Worm (Caenorhabditis elegans): ENCODE results near the gene wdr-83.
A peak's percentile ranks its signal among the peaks of the same experiment; 100 is the strongest.

Gene wdr-83

DNA sequence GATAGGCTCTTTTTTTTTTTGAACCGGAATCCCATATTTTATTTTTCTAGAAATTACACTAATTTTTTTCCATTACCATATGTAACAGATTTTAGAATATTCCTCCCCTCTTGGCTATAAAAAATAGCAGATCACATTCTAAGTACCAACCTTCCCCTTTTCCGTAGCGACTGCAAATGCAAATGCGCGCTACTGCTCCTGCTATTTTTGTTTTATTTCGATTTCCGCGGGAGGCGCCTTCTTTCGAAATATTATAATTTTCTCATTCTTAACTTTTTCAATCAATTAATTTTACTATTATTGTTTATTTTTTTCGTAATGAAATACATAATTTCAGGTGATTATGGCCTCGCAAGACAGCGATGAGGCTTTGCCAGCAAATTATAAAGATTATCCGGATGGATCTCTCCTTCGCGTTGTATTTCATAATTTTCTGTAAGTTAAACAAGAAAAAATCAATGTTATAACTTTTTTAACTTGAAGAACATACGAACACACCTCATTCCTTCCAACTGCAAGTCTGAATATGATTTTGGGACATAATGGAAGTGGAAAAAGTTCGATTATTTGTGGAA lies 30.4 kb upstream of the wdr-83 start, which contains the start of gene smc-5 (continued):
- TF ChIP-seq dve-1 (tag; optimal IDR thresholded peaks at IDR 0.05; ENCODE audit: insufficient read depth), result no peak
- no peak for TF ChIP-seq ceh-62 (tag; optimal IDR thresholded peaks at IDR 0.05)
- TF ChIP-seq zip-11 (GFP tag; IDR thresholded peaks at IDR 0.05), result no peak
- TF ChIP-seq gei-8 (GFP tag; optimal IDR thresholded peaks at IDR 0.05), result no peak
- no peak for TF ChIP-seq F10B5.3 (tag; optimal IDR thresholded peaks at IDR 0.05)
- TF ChIP-seq lin-38 (GFP tag; IDR thresholded peaks at IDR 0.05), result peak; percentile 94
- no peak for TF ChIP-seq sdz-12 (GFP tag; optimal IDR thresholded peaks at IDR 0.05)
- no peak for TF ChIP-seq mxl-2 (GFP tag; conservative IDR thresholded peaks at IDR 0.05)
- TF ChIP-seq mes-2 (tag; optimal IDR thresholded peaks at IDR 0.05; ENCODE audit: poor library complexity, severe bottlenecking), result peak; percentile 92
- TF ChIP-seq vab-7 (GFP tag; IDR thresholded peaks at IDR 0.05), result peak; percentile 47; the same call in 1 of the 2 replicates
- peak; percentile 59 for TF ChIP-seq rbr-2 (tag; optimal IDR thresholded peaks at IDR 0.05)
- TF ChIP-seq T20F7.1 (GFP tag; optimal IDR thresholded peaks at IDR 0.05), result peak; percentile 14
- no peak for TF ChIP-seq egl-27 (tag; optimal IDR thresholded peaks at IDR 0.05)
- TF ChIP-seq nhr-42 (GFP tag; IDR thresholded peaks at IDR 0.05), result no peak
- no peak for TF ChIP-seq madf-9 (GFP tag; conservative IDR thresholded peaks at IDR 0.05)
- no peak for TF ChIP-seq mdl-1 (tag; optimal IDR thresholded peaks at IDR 0.05)
- no peak for TF ChIP-seq tra-1 (GFP tag; IDR thresholded peaks at IDR 0.05)
- TF ChIP-seq ama-1 (optimal IDR thresholded peaks at IDR 0.05), result no peak
- TF ChIP-seq Y105C5A.15 (GFP tag; IDR thresholded peaks at IDR 0.05), result no peak
- no peak for TF ChIP-seq aly-2 (tag; optimal IDR thresholded peaks at IDR 0.05)
- TF ChIP-seq daf-12 (tag; optimal IDR thresholded peaks at IDR 0.05), result no peak
- TF ChIP-seq Y5F2A.4 (GFP tag; optimal IDR thresholded peaks at IDR 0.05), result no peak
- no peak for TF ChIP-seq nhr-76 (tag; optimal IDR thresholded peaks at IDR 0.05)
- TF ChIP-seq dmd-6 (GFP tag; IDR thresholded peaks at IDR 0.05), result no peak
- TF ChIP-seq ceh-32 (tag; optimal IDR thresholded peaks at IDR 0.05; ENCODE audit: poor library complexity), result no peak

DNA sequence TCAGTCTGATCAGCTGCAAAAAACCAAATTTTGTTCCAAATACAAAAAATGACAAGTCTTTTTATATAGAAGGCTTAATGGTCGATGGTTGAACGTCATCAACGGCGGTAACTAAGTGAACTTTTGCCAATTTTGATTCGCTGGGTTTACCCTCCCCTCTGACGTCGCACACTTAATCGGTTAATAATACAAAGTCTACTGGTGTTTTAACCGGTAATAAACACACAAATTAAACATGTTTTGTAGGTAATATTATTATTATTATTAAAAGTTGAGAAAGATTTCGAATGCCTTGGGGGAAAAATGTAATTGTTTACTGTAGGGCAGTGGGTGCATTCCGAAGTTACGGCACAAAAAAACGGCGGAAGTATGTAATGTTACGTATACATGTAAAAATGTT lies 29.2 kb upstream of the wdr-83 start, which contains the start of gene pho-12:
Gene pho-12 (minus strand): TSS at position 101 of the 400 bp plus-strand sequence.
- no peak for TF ChIP-seq nhr-25 (tag; optimal IDR thresholded peaks at IDR 0.05; ENCODE audit: borderline replicate concordance, insufficient read depth)
- no peak for TF ChIP-seq gei-8 (GFP tag; optimal IDR thresholded peaks at IDR 0.05)
- TF ChIP-seq ceh-44 (GFP tag; IDR thresholded peaks at IDR 0.05), result no peak
- no peak for TF ChIP-seq zip-2 (tag; optimal IDR thresholded peaks at IDR 0.05)
- no peak for TF ChIP-seq hlh-11 (tag; optimal IDR thresholded peaks at IDR 0.05)
- no peak for TF ChIP-seq duxl-1 (tag; optimal IDR thresholded peaks at IDR 0.05; ENCODE audit: poor library complexity)
- TF ChIP-seq mdt-29 (GFP tag; IDR thresholded peaks at IDR 0.05), result no peak
- no peak for TF ChIP-seq snpc-4 (tag; optimal IDR thresholded peaks at IDR 0.05)
- no peak for TF ChIP-seq daf-16 (GFP tag; optimal IDR thresholded peaks at IDR 0.05)
- TF ChIP-seq daf-16 (tag; optimal IDR thresholded peaks at IDR 0.05), result no peak
- TF ChIP-seq mes-2 (tag; optimal IDR thresholded peaks at IDR 0.05; ENCODE audit: poor library complexity, severe bottlenecking), result no peak
- TF ChIP-seq sdz-12 (GFP tag; optimal IDR thresholded peaks at IDR 0.05), result no peak
- TF ChIP-seq lsy-2 (tag; optimal IDR thresholded peaks at IDR 0.05), result no peak
- no peak for TF ChIP-seq ama-1 (optimal IDR thresholded peaks at IDR 0.05)
- no peak for TF ChIP-seq T20F7.1 (GFP tag; optimal IDR thresholded peaks at IDR 0.05)
- no peak for TF ChIP-seq spr-3 (GFP tag; optimal IDR thresholded peaks at IDR 0.05)
- no peak for TF ChIP-seq dmd-8 (GFP tag; IDR thresholded peaks at IDR 0.05)

DNA sequence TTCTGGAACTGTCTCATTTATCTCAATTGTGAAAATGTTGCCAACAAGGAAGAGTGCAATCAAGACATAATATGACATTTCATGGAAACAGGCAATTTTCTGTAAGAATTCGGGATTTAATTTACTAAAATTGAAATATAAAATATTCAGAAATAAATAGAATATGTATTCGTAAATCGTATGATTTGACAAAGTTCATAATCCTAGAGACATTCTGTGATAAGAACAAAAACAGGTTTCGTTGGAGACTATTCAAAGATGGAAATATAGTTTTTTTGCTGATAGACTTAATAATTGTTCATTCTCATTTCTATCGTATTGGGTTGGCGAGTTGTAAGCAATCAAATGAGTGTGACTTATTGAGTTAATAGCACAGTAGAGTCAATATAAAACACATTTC lies 26.5 kb upstream of the wdr-83 start, which contains the start of gene C27A2.12:
Gene C27A2.12 (minus strand): TSS at position 101 of the 400 bp plus-strand sequence.
- TF ChIP-seq daf-12 (tag; optimal IDR thresholded peaks at IDR 0.05) (no peak), madf-5 (GFP tag; IDR thresholded peaks at IDR 0.05) (no peak)

Data from whole organism, L4 larva.